Fruit fly (Drosophila melanogaster) S2 (cell line): ENCODE data around the gene mei-41.

Experiments
- CG8478 ChIP-seq: fragments of >200 bp; optimal IDR thresholded peaks from 2 replicates; lab custom pipeline; 2018
- CTCF ChIP-seq, 2 experiments: fragments of >200 bp; optimal IDR thresholded peaks; 2 replicates each; lab custom pipeline; 2018

The mei-41 gene

DNA sequence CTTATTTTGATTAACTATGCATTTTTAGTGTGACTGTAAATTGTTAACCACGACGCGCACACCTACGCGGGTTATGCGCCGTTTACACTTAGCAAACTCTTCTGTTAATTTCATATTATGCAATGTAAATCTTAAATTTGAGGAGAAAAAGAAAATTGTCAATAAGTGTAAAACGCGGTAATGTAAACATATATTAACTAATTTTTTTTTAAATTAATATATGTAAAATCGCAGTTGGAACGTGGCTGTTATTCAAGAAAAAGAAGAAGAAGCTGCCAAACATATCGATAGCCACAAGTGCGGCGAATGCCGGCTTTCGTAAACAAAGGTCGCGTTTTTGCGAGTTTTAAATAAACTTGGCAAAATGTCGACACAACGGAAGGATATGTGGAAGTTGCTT lies at the start of gene mei-41, which contains the start of gene TH1:
Gene mei-41 (plus strand): TSS at position 302 of the 400 bp plus-strand sequence.
Gene TH1 (minus strand): TSS at position 42 of the 400 bp plus-strand sequence.
- TF ChIP-seq CG8478 (lab: Kevin White, UChicago) (no peak), CTCF (optimal IDR thresholded peaks at IDR 0.05; lab: Kevin White, UChicago) (no peak)

DNA sequence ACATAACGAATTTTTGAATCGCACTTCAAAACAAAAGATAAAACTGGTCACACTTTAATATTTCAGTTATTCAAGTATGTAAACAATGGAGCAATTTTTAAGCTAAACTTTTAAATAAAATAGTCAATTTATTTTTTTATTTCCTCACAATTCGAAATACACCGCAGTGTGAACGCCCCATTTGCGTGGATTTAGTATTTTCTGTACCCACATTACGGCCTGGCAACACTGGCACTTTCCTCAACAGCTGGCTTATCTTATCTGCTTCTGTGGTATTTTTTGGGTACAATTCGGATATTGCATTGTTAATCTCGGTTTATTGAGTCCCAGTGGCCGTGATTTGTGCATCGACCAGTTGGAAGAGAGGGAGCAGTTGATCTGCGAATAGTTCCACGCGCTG lies 41.4 kb upstream of the mei-41 start, which contains the start of gene sl:
Gene sl (plus strand): TSS at position 254 of the 400 bp plus-strand sequence.
- TF ChIP-seq CG8478 (lab: Kevin White, UChicago), result no peak
- TF ChIP-seq CTCF (optimal IDR thresholded peaks at IDR 0.05; lab: Kevin White, UChicago), result no peak

DNA sequence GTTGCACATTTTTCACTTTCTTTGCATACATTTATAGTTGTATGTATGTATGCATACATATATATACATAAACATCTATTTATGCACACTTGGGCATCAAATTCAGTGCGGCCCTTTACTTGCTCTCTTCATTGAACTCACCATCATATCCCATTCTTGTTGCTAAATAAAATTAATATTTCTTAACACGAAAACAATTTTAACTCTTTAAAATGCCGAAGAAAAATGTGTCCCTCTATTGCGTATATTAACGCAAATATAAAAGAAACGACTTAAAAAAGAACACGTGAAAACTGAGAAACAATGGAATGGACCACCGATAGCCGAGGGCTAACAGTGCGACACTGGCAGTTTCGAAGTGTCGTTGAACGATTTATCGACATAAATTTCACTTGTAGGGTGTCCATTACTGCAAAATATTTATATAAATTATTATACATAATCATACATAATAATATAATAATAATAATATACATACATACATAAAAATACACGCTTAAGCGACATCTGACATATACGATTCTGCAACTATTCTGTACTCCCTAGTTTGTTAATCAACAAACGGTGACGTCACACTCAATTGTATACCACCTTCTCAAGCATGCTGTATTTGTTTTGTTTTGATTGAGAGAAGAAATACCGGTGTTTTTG lies 32.7 kb upstream of the mei-41 start, which contains the start of the genes U2af50 and PIG-Q:
Gene U2af50 (minus strand): TSS at position 370 of the 651 bp plus-strand sequence.
Gene PIG-Q (plus strand): TSS at position 474 of the 651 bp plus-strand sequence.
- no peak for TF ChIP-seq CTCF (optimal IDR thresholded peaks at IDR 0.05; lab: Kevin White, UChicago)
- no peak for TF ChIP-seq CG8478 (lab: Kevin White, UChicago)

DNA sequence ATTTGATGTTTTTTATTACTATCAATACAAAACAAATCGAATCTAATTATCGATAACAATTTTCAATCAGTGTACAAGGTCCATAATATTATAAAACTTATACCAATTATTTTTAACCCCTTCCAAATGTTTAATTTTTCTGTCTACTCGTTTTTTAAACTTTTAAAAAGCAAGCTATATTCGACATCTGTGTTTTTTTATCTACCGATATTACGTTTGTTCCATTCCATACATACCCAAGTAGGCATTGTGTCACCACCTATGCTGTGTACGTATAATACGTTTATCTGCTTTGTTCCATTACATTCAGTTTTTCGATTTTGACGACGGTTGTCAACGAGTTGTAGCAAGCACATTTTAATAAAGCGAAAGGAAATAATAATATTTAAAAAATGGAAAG lies 30.2 kb upstream of the mei-41 start, which contains the start of gene nonA:
Gene nonA (plus strand): TSS at position 264 of the 400 bp plus-strand sequence.
- no peak for TF ChIP-seq CTCF (optimal IDR thresholded peaks at IDR 0.05; lab: Kevin White, UChicago)
- TF ChIP-seq CG8478 (lab: Kevin White, UChicago), result no peak

DNA sequence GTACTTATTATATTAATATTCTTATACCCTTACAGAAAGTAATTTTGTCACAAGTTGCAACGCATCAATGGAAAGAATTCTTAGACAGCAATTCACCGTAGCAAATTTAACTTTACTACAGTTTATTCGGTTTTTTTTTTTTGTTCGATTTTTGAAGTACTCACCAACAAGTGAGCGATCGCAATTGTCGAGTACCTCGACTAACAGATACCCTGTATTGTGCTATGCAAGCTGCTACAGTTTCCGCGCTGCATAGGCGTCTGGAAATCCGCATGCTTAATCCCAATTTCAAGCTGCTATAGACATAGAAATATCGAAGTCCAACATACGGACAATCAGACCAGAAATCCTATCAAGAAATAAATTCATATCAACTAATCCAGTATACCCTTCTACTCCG lies 22.9 kb upstream of the mei-41 start:
- TF ChIP-seq CTCF (optimal IDR thresholded peaks at IDR 0.05; lab: Kevin White, UChicago) (no peak), CG8478 (lab: Kevin White, UChicago) (no peak)

DNA sequence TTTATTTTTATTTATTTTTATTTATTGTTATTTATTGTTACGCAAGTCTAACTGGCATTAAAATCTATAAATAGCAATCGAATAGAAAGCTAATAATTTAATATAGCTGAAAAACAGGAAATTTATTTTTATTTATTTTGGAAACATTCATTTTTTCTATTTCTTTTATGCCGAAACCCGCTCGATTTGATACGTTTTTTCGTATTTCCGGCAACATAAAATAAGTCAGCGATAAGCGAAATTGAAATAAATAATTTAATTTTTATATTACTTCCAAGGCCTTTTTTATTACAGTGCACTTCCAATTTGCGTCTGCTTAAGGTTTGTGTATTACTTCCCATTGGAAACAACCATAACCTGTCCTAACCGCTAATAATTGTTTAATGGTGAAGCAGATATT lies 19.6 kb upstream of the mei-41 start:
- TF ChIP-seq CTCF (optimal IDR thresholded peaks at IDR 0.05; lab: Kevin White, UChicago) (no peak), CG8478 (lab: Kevin White, UChicago) (no peak)

DNA sequence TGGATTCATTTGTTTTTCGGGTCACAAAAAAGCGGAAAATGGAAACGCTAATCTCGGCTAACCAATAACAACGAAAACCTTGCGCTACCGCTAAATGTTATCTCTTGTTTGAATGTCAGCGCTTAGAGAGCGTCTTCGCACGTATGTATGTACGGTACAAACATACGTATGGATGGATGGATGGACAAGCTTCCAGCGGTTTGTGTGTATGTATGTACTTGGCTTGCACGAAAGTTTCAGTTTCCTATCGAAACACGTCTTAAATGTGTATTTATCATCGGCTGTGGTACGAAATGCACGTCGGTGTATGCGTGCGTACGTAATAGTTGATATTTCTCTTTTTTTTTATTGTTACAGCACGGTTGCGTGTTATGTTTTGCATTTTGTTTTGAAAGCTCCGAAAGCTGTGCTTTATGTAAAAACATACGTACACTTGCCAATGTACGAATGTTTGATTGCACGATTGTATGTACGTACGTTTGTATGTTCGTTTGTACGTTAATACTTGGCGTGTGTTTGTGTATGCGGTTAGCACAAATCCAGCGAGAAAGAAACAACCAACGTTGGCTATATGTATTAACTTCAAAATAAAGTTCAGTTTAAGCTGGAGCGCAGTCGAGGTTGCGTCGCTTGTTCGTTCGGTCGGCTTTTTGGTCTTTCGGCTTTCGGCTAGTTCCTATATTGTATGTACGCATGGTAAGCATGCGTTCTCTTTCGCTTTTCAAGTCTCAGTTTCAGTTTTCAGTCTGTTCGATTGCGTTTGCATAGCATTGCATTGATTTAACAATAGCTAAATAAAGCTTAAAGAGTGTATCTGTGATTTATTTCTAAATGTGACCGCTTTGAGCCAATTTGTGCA lies 18.8 kb upstream of the mei-41 start, which contains the start of gene Fur2:
Gene Fur2 (plus strand): TSS at position 595 of the 859 bp plus-strand sequence.
- TF ChIP-seq CG8478 (lab: Kevin White, UChicago), result no peak

DNA sequence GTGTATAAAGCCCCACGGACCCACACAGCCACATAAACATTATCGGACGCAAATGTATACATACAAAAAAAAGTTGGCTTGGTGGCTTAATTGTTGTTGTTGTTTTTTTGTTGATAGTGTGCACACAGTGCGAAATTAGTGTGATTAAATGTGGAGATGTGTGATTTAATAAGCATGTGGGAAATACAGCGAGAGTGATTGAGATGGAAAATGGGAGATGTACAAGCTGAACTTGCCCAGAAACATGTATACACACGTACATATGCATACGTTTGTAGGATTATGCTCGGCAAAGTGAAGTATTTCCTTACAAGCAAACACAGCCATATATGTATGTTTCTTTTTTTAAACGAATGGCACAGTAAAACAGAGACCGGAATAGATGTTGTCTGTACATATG lies 18.0 kb upstream of the mei-41 start:
- TF ChIP-seq CG8478 (lab: Kevin White, UChicago) (no peak), CTCF (optimal IDR thresholded peaks at IDR 0.05; lab: Kevin White, UChicago) (no peak)

DNA sequence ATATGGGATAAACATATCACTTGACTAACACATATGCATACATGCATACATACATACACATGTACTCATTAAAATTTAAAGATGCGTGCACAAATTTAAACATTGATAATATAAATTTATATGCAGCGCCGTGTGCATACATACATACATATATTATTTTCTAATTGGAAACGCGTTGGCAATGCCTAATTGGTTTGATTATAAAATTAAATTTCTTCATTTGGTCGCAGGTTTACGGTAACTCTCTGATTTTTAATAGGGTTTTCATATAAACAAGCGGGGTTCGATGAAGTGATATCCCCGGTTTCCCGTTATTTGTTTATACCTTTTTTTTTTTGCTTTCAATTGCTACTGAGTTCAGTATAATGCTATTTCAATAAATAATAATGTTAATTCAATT lies 17.4 kb upstream of the mei-41 start:
- TF ChIP-seq CTCF (optimal IDR thresholded peaks at IDR 0.05; lab: Kevin White, UChicago), result no peak
- no peak for TF ChIP-seq CG8478 (lab: Kevin White, UChicago)

DNA sequence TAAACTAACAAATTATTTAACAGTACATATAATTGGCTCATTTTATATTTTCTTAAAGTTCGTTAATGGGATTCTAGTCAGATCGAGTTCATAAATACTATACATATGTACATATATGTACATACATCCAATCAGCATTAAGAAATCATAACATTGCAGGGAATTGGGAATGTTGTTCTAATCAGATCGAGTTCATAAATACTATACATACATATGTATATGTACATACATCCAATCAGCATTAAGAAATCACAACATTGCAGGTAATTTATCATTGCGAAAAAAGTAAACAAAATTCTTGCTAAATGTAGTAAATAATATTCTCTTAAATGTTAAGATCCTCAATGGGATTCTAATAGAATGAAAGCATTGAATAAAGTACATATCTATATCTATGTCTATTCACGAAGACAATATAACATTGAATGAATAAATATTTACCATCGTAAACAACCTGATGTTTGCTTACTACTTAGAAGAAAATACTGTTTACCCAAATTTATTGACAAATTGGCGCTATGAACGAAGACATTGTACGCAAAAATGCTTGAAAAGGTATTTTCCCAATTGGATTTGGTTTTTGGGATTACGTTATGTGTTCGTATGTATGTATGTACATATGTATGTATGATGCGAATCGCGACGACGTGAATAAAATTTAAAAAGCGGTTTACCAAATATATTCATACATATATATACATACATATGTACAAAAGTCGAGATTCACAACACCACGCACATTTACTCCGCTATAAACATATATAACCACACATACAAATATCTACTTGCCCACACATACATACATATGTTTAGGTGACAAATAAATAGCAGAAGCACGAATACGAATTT lies 7.6 kb upstream of the mei-41 start:
- TF ChIP-seq CG8478 (lab: Kevin White, UChicago) (no peak), CTCF (optimal IDR thresholded peaks at IDR 0.05; lab: Kevin White, UChicago) (no peak)

DNA sequence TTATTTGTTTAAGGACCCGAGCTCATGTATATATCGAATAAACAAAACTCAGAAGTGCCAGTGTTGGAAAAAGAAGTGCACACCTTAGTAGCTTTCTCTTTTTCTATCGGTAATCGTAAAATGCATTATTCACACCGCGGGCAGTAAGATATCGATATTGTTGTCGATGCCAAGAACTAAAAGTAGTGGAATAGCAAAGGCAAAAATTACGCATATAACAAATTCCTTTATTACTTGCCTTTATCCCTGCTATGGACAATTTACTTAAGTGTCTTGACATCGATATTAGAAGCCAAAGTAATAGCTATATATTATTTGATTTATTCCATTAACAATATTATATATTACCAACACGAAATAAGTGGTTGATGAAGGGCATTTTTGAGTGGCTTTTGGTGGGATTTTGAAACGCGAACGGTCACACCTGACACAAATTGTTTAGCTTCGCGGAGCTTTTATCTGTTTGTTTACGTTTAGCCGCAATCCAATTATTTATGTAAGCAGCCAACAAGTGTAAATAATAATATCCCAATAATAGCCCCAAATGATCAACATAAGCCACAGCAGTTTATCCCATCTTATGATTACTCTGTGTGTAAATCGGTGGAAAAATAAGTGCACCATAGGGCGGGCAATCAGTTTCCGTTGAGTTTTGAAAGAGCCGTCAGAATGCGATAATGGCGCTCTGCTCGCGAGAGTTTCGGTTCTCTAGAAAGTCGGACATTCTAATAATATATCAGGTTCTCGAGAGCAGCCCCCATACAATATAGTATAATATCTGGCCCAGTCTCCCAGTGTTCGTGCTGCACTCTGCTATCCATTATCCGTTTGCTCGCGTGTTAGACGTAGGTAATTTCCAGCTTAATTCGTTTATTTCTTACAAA lies 6.4 kb upstream of the mei-41 start, which contains the start of the genes CG9992 and CG4239:
Gene CG9992 (minus strand): TSS at position 66 of the 884 bp plus-strand sequence.
Gene CG4239 (plus strand): TSS at position 436 of the 884 bp plus-strand sequence.
- TF ChIP-seq CTCF (optimal IDR thresholded peaks at IDR 0.05; lab: Kevin White, UChicago) (no peak), CG8478 (lab: Kevin White, UChicago) (no peak)

DNA sequence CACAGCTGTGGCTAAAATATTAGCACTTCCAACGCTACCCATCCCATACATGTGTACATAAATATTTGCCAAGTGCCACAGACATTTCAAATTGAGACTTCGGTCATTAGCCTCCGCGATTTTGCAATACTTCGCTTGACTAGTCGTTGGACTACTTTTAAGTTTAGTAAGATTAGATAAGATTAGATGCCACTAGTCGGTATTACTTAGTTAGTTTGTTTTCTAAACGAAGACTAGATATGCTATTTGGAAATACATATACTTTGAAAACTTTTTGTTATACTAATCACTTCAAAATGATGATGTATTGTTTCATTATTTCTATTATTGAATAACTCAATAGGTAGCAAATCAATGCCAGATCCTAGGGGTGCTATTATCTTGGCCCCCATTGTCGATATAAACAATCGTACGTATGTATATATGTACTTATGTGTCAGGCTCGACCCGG lies 5.5 kb upstream of the mei-41 start:
- no peak for TF ChIP-seq CG8478 (lab: Kevin White, UChicago)
- no peak for TF ChIP-seq CTCF (optimal IDR thresholded peaks at IDR 0.05; lab: Kevin White, UChicago)
